Worm (Caenorhabditis elegans): ENCODE measurements around the gene pir-1.

Gene pir-1

DNA sequence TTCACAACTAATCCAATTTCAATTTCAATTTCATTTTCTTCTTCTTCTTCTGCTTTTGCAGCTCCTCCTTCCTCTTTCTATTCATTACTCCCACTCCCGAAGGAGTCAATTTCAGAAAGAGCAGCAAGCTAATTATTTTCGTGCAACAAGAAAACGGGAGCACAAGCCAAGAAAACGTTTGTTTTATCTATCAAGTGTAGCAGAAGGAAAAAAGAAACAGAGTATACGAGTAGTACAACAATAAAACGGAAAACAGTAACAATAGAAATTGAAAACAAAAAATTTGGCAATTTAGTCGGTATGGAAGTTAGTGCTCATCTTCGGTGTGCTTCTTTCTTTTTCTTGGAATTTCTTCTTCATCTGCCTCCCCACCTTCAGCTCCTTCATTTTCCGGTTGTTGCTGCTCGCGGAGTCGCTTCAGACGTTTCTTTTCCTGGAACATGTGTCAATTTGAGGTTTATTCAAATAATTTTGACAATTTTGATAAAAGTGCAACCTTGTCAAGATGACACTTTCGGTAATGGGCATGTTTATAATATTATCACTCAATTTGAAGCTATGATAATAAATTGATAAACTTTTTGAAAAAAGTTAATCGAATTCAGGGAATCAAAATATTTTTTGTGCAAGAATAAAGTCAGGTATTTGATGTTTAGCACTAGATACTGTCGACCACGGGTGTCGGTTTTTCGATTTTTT is 11.2 kb upstream of the pir-1 start, which contains the start of gene W07A12.8:
TSS of gene W07A12.8 (minus strand) at position 51 of the 699 bp plus-strand sequence.
- TF ChIP-seq elt-3 (tag; optimal IDR thresholded peaks at IDR 0.05) (no peak), M03D4.4 (tag; optimal IDR thresholded peaks at IDR 0.05) (no peak), unc-120 (tag; optimal IDR thresholded peaks at IDR 0.05; ENCODE audit: poor library complexity, severe bottlenecking) (no peak), flh-1 (GFP tag; optimal IDR thresholded peaks at IDR 0.05) (no peak), ces-1 (GFP tag; optimal IDR thresholded peaks at IDR 0.05) (peak; percentile 43), ceh-39 (tag; optimal IDR thresholded peaks at IDR 0.05) (no peak), nhr-12 (tag; optimal IDR thresholded peaks at IDR 0.05) (no peak)

DNA sequence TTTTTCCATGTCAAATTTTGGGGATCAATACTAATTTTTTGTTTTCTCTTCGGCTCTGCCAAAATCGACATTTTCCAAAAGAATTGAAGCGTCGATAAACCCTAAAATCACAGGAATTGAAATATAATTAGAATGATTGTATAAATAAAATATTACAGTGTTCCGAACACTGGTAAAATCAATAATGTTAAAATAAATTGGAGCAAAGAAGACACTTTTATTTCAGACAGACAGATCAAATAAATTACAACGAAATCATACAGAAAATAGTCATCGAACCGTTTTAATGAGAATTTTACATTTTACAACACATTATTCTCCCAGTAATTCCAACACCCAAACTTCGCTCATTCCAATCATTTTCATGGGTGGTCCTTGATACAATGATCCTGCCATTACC is 9.4 kb upstream of the pir-1 start, which contains the start of gene T23G7.3:
TSS of gene T23G7.3 (minus strand) at position 101 of the 400 bp plus-strand sequence.
- TF ChIP-seq elt-1 (tag; optimal IDR thresholded peaks at IDR 0.05; ENCODE audit: borderline replicate concordance, insufficient read depth), result no peak
- TF ChIP-seq unc-120 (tag; optimal IDR thresholded peaks at IDR 0.05; ENCODE audit: poor library complexity, severe bottlenecking), result no peak
- TF ChIP-seq unc-62 (GFP tag; optimal IDR thresholded peaks at IDR 0.05), result no peak
- no peak for TF ChIP-seq nhr-12 (tag; optimal IDR thresholded peaks at IDR 0.05)
- TF ChIP-seq sem-2 (GFP tag; optimal IDR thresholded peaks at IDR 0.05), result no peak
- TF ChIP-seq drap-1 (GFP tag; optimal IDR thresholded peaks at IDR 0.05), result no peak
- no peak for TF ChIP-seq ztf-11 (tag; optimal IDR thresholded peaks at IDR 0.05)
- no peak for TF ChIP-seq mab-5 (tag; optimal IDR thresholded peaks at IDR 0.05)
- no peak for TF ChIP-seq snpc-4 (tag; optimal IDR thresholded peaks at IDR 0.05)

ce11 chrII:9169450-9169960 is 7.6 kb upstream of the pir-1 start, which contains the start of gene dpl-1:
Gene dpl-1, plus strand, starts transcription at chrII:9169910.
- TF ChIP-seq ceh-39 (tag; optimal IDR thresholded peaks at IDR 0.05), result no peak
- peak; percentile 71 for TF ChIP-seq mep-1 (tag; optimal IDR thresholded peaks at IDR 0.05)
- peak; percentile 24 for TF ChIP-seq lsy-2 (tag; optimal IDR thresholded peaks at IDR 0.05)
- TF ChIP-seq mls-2 (tag; optimal IDR thresholded peaks at IDR 0.05), result no peak
- no peak for TF ChIP-seq mab-5 (tag; optimal IDR thresholded peaks at IDR 0.05)
- TF ChIP-seq unc-120 (tag; optimal IDR thresholded peaks at IDR 0.05; ENCODE audit: poor library complexity, severe bottlenecking), result no peak

ce11 chrII:9170048-9170447 is 7.1 kb upstream of the pir-1 start:
- TF ChIP-seq mab-5 (tag; optimal IDR thresholded peaks at IDR 0.05) (no peak), ceh-83 (GFP tag; optimal IDR thresholded peaks at IDR 0.05) (no peak), lin-32 (GFP tag; optimal IDR thresholded peaks at IDR 0.05) (no peak), unc-62 (GFP tag; optimal IDR thresholded peaks at IDR 0.05) (no peak), ces-1 (GFP tag; optimal IDR thresholded peaks at IDR 0.05) (no peak), ham-2 (GFP tag; optimal IDR thresholded peaks at IDR 0.05) (no peak), lin-13 (tag; optimal IDR thresholded peaks at IDR 0.05) (no peak), nhr-12 (tag; optimal IDR thresholded peaks at IDR 0.05) (no peak), snpc-4 (tag; optimal IDR thresholded peaks at IDR 0.05) (no peak), nhr-2 (tag; optimal IDR thresholded peaks at IDR 0.05) (no peak), lsy-2 (tag; optimal IDR thresholded peaks at IDR 0.05) (no peak), pha-4 (tag; optimal IDR thresholded peaks at IDR 0.05) (no peak), sem-2 (GFP tag; optimal IDR thresholded peaks at IDR 0.05) (no peak), unc-120 (tag; optimal IDR thresholded peaks at IDR 0.05; ENCODE audit: poor library complexity, severe bottlenecking) (no peak), sptf-1 (tag; optimal IDR thresholded peaks at IDR 0.05) (no peak), nhr-76 (tag; optimal IDR thresholded peaks at IDR 0.05) (no peak), cnd-1 (tag; optimal IDR thresholded peaks at IDR 0.05) (no peak)

ce11 chrII:9170851-9171250 is 6.2 kb upstream of the pir-1 start:
- TF ChIP-seq ham-2 (GFP tag; optimal IDR thresholded peaks at IDR 0.05) (no peak), lsy-2 (tag; optimal IDR thresholded peaks at IDR 0.05) (no peak), ceh-83 (GFP tag; optimal IDR thresholded peaks at IDR 0.05) (no peak), bed-3 (GFP tag; optimal IDR thresholded peaks at IDR 0.05) (no peak), ceh-39 (tag; optimal IDR thresholded peaks at IDR 0.05) (no peak), nhr-237 (tag; optimal IDR thresholded peaks at IDR 0.05) (no peak), nhr-2 (tag; optimal IDR thresholded peaks at IDR 0.05) (no peak), flh-1 (GFP tag; optimal IDR thresholded peaks at IDR 0.05) (no peak), mls-2 (tag; optimal IDR thresholded peaks at IDR 0.05) (no peak), lin-32 (GFP tag; optimal IDR thresholded peaks at IDR 0.05) (no peak), nhr-76 (tag; optimal IDR thresholded peaks at IDR 0.05) (no peak), snpc-4 (tag; optimal IDR thresholded peaks at IDR 0.05) (no peak), sem-2 (GFP tag; optimal IDR thresholded peaks at IDR 0.05) (no peak), drap-1 (GFP tag; optimal IDR thresholded peaks at IDR 0.05) (no peak), M03D4.4 (tag; optimal IDR thresholded peaks at IDR 0.05) (no peak)

Data from whole organism, mixed stage, embryonic.